Worm (Caenorhabditis elegans) whole organism, L1 larva: Measurements from ENCODE around the gene nhr-209.

Experiments used
- ama-1 ChIP-seq: fragments of 150-350 bp; optimal IDR thresholded peaks from 2 replicates; lab custom pipeline; 2014
- egl-13 ChIP-seq: sonication (generic microtip); optimal IDR thresholded peaks from 2 replicates; lab custom pipeline; 2016; ENCODE audit warnings: missing genotype, missing genetic modification reagents, missing genetic modification characterization, missing compliant biosample characterization
- elt-3 ChIP-seq, 6 experiments: fragments of 150-350 bp in 1 of 6; sonication (generic microtip); optimal IDR thresholded peaks; 2 replicates each; lab custom pipeline; 2017 to 2018; ENCODE audit warnings: missing biosample characterization in 6 of 6, missing genetic modification characterization in 6 of 6, inconsistent platforms in 1 of 6
- mdl-1 ChIP-seq, 2 experiments: fragments of 150-350 bp; optimal IDR thresholded peaks; 2 replicates each; lab custom pipeline; 2014 to 2017; ENCODE audit warnings: missing biosample characterization in 2 of 2, missing genetic modification characterization in 2 of 2, inconsistent platforms in 1 of 2
- nhr-20 ChIP-seq: sonication (generic microtip); optimal IDR thresholded peaks from 2 replicates; lab custom pipeline; 2016; ENCODE audit warnings: mild to moderate bottlenecking, missing genetic modification characterization, missing compliant biosample characterization
- nhr-90 ChIP-seq: sonication (generic microtip); optimal IDR thresholded peaks from 2 replicates; lab custom pipeline; 2016; ENCODE audit warnings: mild to moderate bottlenecking, missing genetic modification characterization, missing compliant biosample characterization; ENCODE audit not compliant: poor library complexity
- snpc-4 ChIP-seq: fragments of 150-350 bp; optimal IDR thresholded peaks from 2 replicates; lab custom pipeline; 2014; ENCODE audit warnings: missing biosample characterization, missing genetic modification characterization
- unc-130 ChIP-seq: fragments of 150-350 bp; optimal IDR thresholded peaks from 2 replicates; lab custom pipeline; 2017; ENCODE audit warnings: missing biosample characterization, missing genetic modification characterization, inconsistent platforms

- TF ChIP-seq unc-130: no peak
- TF ChIP-seq ama-1: no peak
- peak; percentile 21 for TF ChIP-seq nhr-20
- TF ChIP-seq snpc-4: no peak
- no peak for TF ChIP-seq mdl-1 (tag; optimal IDR thresholded peaks at IDR 0.05; lab: Kevin White, UChicago)
- no peak for TF ChIP-seq elt-3 (tag; optimal IDR thresholded peaks at IDR 0.05; lab: Kevin White, UChicago)
- no peak for TF ChIP-seq egl-13 (tag; lab: Kevin White, UChicago)
- no peak for TF ChIP-seq nhr-90 (tag; lab: Kevin White, UChicago)
These were observed 8.9 kb downstream of the nhr-209 start, which contains the start of gene nhr-136 for ce11 chrV:12106841-12107240.
